Worm (Caenorhabditis elegans) whole organism, L1 larva: ENCODE data around the gene C25G4.8.
"Not testable (repeated sequence)": the region's sequence is repeated elsewhere in the genome, so short reads cannot be mapped to it uniquely, and the experiment has no call there.

Experiments
- C16A3.4 ChIP-seq: fragments of 150-350 bp; optimal IDR thresholded peaks from 2 replicates; lab custom pipeline; 2014; ENCODE audit warnings: missing biosample characterization, missing genetic modification characterization
- C34B4.2 ChIP-seq: sonication (generic microtip); optimal IDR thresholded peaks from 2 replicates; lab custom pipeline; 2017; ENCODE audit warnings: mild to moderate bottlenecking, missing genetic modification characterization, missing compliant biosample characterization
- blmp-1 ChIP-seq: fragments of 150-350 bp; optimal IDR thresholded peaks from 2 replicates; lab custom pipeline; 2014; ENCODE audit warnings: missing biosample characterization, missing genetic modification characterization
- ceh-8 ChIP-seq: fragments of 200-800 bp; sonication (Bioruptor generic); optimal IDR thresholded peaks from 2 replicates; lab custom pipeline; 2018; ENCODE audit warnings: mild to moderate bottlenecking, missing genetic modification characterization, moderate library complexity, missing compliant biosample characterization
- ceh-82 ChIP-seq, 3 experiments: fragments of 150-350 bp in 1 of 3; sonication (generic microtip) in 2 of 3; optimal IDR thresholded peaks; 2 replicates each; lab custom pipeline; 2014 to 2017; ENCODE audit warnings: missing biosample characterization in 3 of 3, missing genetic modification characterization in 3 of 3
- efl-3 ChIP-seq: fragments of 200-800 bp; sonication (Bioruptor generic); optimal IDR thresholded peaks from 2 replicates; lab custom pipeline; 2018; ENCODE audit warnings: mild to moderate bottlenecking, missing genetic modification characterization, missing compliant biosample characterization
- elt-3 ChIP-seq, 6 experiments: fragments of 150-350 bp in 1 of 6; sonication (generic microtip); optimal IDR thresholded peaks; 2 replicates each; lab custom pipeline; 2017 to 2018; ENCODE audit warnings: missing biosample characterization in 6 of 6, missing genetic modification characterization in 6 of 6, inconsistent platforms in 1 of 6
- ets-5 ChIP-seq: fragments of 200-800 bp; sonication (Bioruptor generic); IDR thresholded peaks from 2 replicates; pipeline ENCODE4 v1.3.6; 2022; ENCODE audit warnings: missing genetic modification characterization, missing compliant biosample characterization
- fkh-10 ChIP-seq: sonication (generic microtip); optimal IDR thresholded peaks from 2 replicates; lab custom pipeline; 2017; ENCODE audit warnings: missing biosample characterization, missing genetic modification reagents, missing genetic modification characterization
- fos-1 ChIP-seq: fragments of 150-350 bp; optimal IDR thresholded peaks from 2 replicates; lab custom pipeline; 2014; ENCODE audit warnings: missing biosample characterization, missing genetic modification characterization
- grh-1 ChIP-seq: fragments of 200-800 bp; sonication (Bioruptor generic); IDR thresholded peaks from 2 replicates; pipeline ENCODE4 v1.3.6; 2022; ENCODE audit warnings: missing genetic modification reagents, missing genetic modification characterization, missing compliant biosample characterization
- hlh-17 ChIP-seq: fragments of 200-800 bp; sonication (Bioruptor generic); optimal IDR thresholded peaks from 2 replicates; lab custom pipeline; 2018; ENCODE audit warnings: missing genetic modification characterization, mild to moderate bottlenecking, missing compliant biosample characterization, moderate library complexity, borderline replicate concordance
- jun-1 ChIP-seq: fragments of 150-350 bp; optimal IDR thresholded peaks from 2 replicates; lab custom pipeline; 2014; ENCODE audit warnings: missing biosample characterization, missing genetic modification reagents, missing genetic modification characterization
- lin-13 ChIP-seq: fragments of 150-350 bp; optimal IDR thresholded peaks from 2 replicates; lab custom pipeline; 2014; ENCODE audit warnings: missing biosample characterization, missing genetic modification reagents, missing genetic modification characterization
- lin-15B ChIP-seq: fragments of 150-350 bp; sonication (generic microtip); optimal IDR thresholded peaks from 3 replicates; lab custom pipeline; 2014; ENCODE audit warnings: missing biosample characterization, missing genetic modification characterization
- lir-3 ChIP-seq: sonication (generic microtip); optimal IDR thresholded peaks from 2 replicates; lab custom pipeline; 2016; ENCODE audit warnings: mild to moderate bottlenecking, missing genetic modification characterization, moderate library complexity, missing compliant biosample characterization; ENCODE audit not compliant: poor library complexity
- lsy-2 ChIP-seq, 2 experiments: fragments of 150-350 bp; optimal IDR thresholded peaks; 2 replicates each; lab custom pipeline; 2014; ENCODE audit warnings: missing biosample characterization in 2 of 2, missing genetic modification characterization in 2 of 2
- mef-2 ChIP-seq: fragments of 150-350 bp; optimal IDR thresholded peaks from 2 replicates; lab custom pipeline; 2014; ENCODE audit warnings: missing biosample characterization, missing genetic modification characterization
- nhr-20 ChIP-seq: sonication (generic microtip); optimal IDR thresholded peaks from 2 replicates; lab custom pipeline; 2016; ENCODE audit warnings: mild to moderate bottlenecking, missing genetic modification characterization, missing compliant biosample characterization
- nhr-28 ChIP-seq: fragments of 150-350 bp; optimal IDR thresholded peaks from 2 replicates; lab custom pipeline; 2014; ENCODE audit warnings: missing biosample characterization, missing genetic modification characterization
- nhr-47 ChIP-seq: sonication (generic microtip); optimal IDR thresholded peaks from 2 replicates; lab custom pipeline; 2016; ENCODE audit warnings: mild to moderate bottlenecking, missing genetic modification characterization, moderate library complexity, missing compliant biosample characterization
- nhr-71 ChIP-seq: sonication (generic microtip); optimal IDR thresholded peaks from 2 replicates; lab custom pipeline; 2016; ENCODE audit warnings: mild to moderate bottlenecking, missing genetic modification characterization, moderate library complexity, missing compliant biosample characterization
- nhr-77 ChIP-seq: fragments of 150-350 bp; optimal IDR thresholded peaks from 2 replicates; lab custom pipeline; 2014; ENCODE audit warnings: missing biosample characterization, missing genetic modification characterization
- nhr-85 ChIP-seq: sonication (generic microtip); peaks from one replicate; lab custom pipeline; 2016; ENCODE audit warnings: missing genetic modification characterization, inconsistent platforms, missing compliant biosample characterization
- rnt-1 ChIP-seq: sonication (generic microtip); optimal IDR thresholded peaks from 2 replicates; lab custom pipeline; 2016; ENCODE audit warnings: mild to moderate bottlenecking, missing genetic modification characterization, moderate library complexity, missing compliant biosample characterization
- snpc-4 ChIP-seq: fragments of 150-350 bp; optimal IDR thresholded peaks from 2 replicates; lab custom pipeline; 2014; ENCODE audit warnings: missing biosample characterization, missing genetic modification characterization
- sox-4 ChIP-seq: sonication (generic microtip); optimal IDR thresholded peaks from 2 replicates; lab custom pipeline; 2016; ENCODE audit warnings: missing genetic modification characterization, missing compliant biosample characterization
- sup-37 ChIP-seq: fragments of 200-800 bp; sonication (Bioruptor generic); optimal IDR thresholded peaks from 2 replicates; lab custom pipeline; 2018; ENCODE audit warnings: mild to moderate bottlenecking, missing genetic modification characterization, missing compliant biosample characterization
- swsn-7 ChIP-seq: sonication (generic microtip); optimal IDR thresholded peaks from 2 replicates; lab custom pipeline; 2016; ENCODE audit warnings: missing genetic modification characterization, missing compliant biosample characterization
- unc-30 ChIP-seq: sonication (generic microtip); optimal IDR thresholded peaks from 2 replicates; lab custom pipeline; 2017; ENCODE audit warnings: missing biosample characterization, missing genetic modification characterization
- unc-62 ChIP-seq: fragments of 150-350 bp; optimal IDR thresholded peaks from 2 replicates; lab custom pipeline; 2014; ENCODE audit warnings: missing biosample characterization, missing genetic modification reagents, missing genetic modification characterization
- vab-15 ChIP-seq: sonication (generic microtip); optimal IDR thresholded peaks from 2 replicates; lab custom pipeline; 2017; ENCODE audit warnings: missing genotype, mild to moderate bottlenecking, missing genetic modification characterization, missing compliant biosample characterization
- xbp-1 ChIP-seq: sonication (generic microtip); optimal IDR thresholded peaks from 2 replicates; lab custom pipeline; 2016; ENCODE audit warnings: missing genetic modification characterization, missing compliant biosample characterization
- zip-4 ChIP-seq: fragments of 200-800 bp; sonication (Bioruptor generic); optimal IDR thresholded peaks from 2 replicates; lab custom pipeline; 2018; ENCODE audit warnings: mild to moderate bottlenecking, missing genetic modification characterization, moderate library complexity, missing compliant biosample characterization

Gene C25G4.8

DNA sequence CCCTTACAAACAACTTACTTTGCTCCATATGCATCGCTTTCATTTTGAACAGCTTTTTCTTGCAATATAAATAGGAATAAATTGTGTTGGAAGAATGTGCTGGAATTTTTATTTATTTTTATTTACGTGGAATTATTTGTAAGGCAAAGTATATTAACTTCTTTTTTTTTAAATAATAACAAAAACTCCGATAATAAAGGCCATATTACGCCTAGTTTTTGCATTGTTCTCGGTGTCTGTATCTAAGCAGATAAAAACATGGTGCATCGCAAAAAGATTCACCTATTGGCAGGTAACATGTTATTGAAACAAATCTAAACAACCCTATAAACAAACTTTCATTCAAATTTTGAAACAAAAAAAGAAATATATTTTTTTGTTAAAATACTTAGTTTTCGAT lies at the start of gene C25G4.8:
Gene C25G4.8, minus strand, starts transcription at position 101 of the 400 bp plus-strand sequence.
- no peak for TF ChIP-seq lsy-2 (tag; optimal IDR thresholded peaks at IDR 0.05; lab: Kevin White, UChicago)
- no peak for TF ChIP-seq unc-30 (tag; lab: Kevin White, UChicago)
- TF ChIP-seq fkh-10 (GFP tag; lab: Kevin White, UChicago): no peak
- TF ChIP-seq efl-3 (GFP tag; lab: Kevin White, UChicago): no peak
- TF ChIP-seq elt-3 (tag; optimal IDR thresholded peaks at IDR 0.05; lab: Kevin White, UChicago): no peak
- TF ChIP-seq sup-37 (GFP tag; lab: Kevin White, UChicago): no peak
- no peak for TF ChIP-seq swsn-7 (tag; lab: Kevin White, UChicago)
- TF ChIP-seq ceh-8: no peak
- no peak for TF ChIP-seq zip-4 (GFP tag; lab: Kevin White, UChicago)
- no peak for TF ChIP-seq nhr-71
- no peak for TF ChIP-seq nhr-85 (tag; lab: Kevin White, UChicago)

- not testable (repeated sequence) for TF ChIP-seq nhr-20 (tag; lab: Kevin White, UChicago); fos-1 (tag; lab: Kevin White, UChicago); efl-3 (GFP tag; lab: Kevin White, UChicago)
Observed at ce11 chrIV:12505397-12505796, 42.1 kb upstream of the C25G4.8 start, which contains the start of gene sru-17. sru-17 (plus strand) TSS chrIV:12505697.

ce11 chrIV:12501956-12502355 lies 38.7 kb upstream of the C25G4.8 start, which contains the start of gene sru-18:
sru-18 (plus strand) TSS chrIV:12502256.
- TF ChIP-seq sox-4 (tag; lab: Kevin White, UChicago) (no peak), xbp-1 (tag; lab: Kevin White, UChicago) (no peak), unc-30 (tag; lab: Kevin White, UChicago) (no peak), ceh-82 (tag; optimal IDR thresholded peaks at IDR 0.05; lab: Kevin White, UChicago) (no peak), efl-3 (GFP tag; lab: Kevin White, UChicago) (no peak), C16A3.4 (tag; lab: Kevin White, UChicago) (no peak), lir-3 (no peak), C34B4.2 (no peak)

- TF ChIP-seq grh-1 (GFP tag; lab: Robert Waterston, UW): no peak
- no peak for TF ChIP-seq nhr-47
Observed at ce11 chrIV:12498238-12498637, 35.0 kb upstream of the C25G4.8 start, which contains the start of gene sru-19. sru-19 (plus strand) TSS chrIV:12498538.

DNA sequence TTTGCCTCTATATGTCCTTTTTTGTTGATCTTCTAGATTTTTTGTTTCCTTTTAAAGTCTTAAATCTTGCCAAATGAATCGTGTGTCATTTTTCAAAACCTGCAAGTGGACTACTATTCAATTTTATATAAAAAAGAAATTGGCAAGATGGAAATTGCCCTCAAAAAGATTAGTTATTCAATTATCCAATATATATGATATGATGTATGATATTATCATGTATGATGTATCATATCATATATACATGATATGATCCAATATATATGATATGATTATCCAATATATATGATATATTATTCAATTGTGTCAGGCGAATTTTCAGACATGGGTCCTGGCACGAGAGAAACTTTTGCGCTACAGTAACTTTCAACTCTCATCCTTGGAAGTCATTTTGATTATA lies 31.9 kb upstream of the C25G4.8 start, which contains the start of gene sru-20:
Gene sru-20, plus strand, starts transcription at position 301 of the 400 bp plus-strand sequence.
- no peak for TF ChIP-seq elt-3 (tag; optimal IDR thresholded peaks at IDR 0.05; lab: Kevin White, UChicago)
- TF ChIP-seq hlh-17 (GFP tag; lab: Kevin White, UChicago): no peak
- TF ChIP-seq rnt-1 (tag; lab: Kevin White, UChicago): no peak
- TF ChIP-seq jun-1 (tag; lab: Kevin White, UChicago): no peak
- TF ChIP-seq nhr-28 (tag; lab: Kevin White, UChicago): no peak
- TF ChIP-seq mef-2 (tag; lab: Kevin White, UChicago): no peak
- no peak for TF ChIP-seq unc-62 (GFP tag; lab: Kevin White, UChicago)
- TF ChIP-seq nhr-77: no peak
- no peak for TF ChIP-seq snpc-4
- no peak for TF ChIP-seq vab-15
- no peak for TF ChIP-seq nhr-20 (tag; lab: Kevin White, UChicago)

DNA sequence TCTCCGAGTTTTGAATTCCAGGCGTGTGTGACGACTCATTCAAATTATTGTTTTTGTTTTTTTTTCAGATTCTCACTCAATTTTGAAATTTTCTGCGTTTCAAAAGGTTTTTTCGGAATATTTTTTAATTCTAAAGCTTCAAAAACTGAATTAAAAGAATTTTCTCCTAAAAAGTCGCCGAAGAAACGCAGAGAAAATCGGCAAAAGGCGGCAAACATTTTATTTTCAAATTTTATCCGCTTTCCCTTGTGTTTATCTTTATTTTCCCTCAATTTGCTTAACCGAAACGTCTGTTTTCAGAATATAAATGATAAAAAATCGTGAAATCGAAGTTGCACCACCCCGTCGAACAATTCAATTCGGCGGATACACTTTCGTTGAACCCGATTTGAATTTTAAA lies 27.2 kb upstream of the C25G4.8 start, which contains the start of gene him-6:
Gene him-6, plus strand, starts transcription at position 301 of the 400 bp plus-strand sequence.
- TF ChIP-seq grh-1 (GFP tag; lab: Robert Waterston, UW): no peak
- TF ChIP-seq lin-15B: no peak
- TF ChIP-seq ets-5 (GFP tag; lab: Robert Waterston, UW): no peak
- no peak for TF ChIP-seq blmp-1 (tag; lab: Kevin White, UChicago)
- no peak for TF ChIP-seq unc-30 (tag; lab: Kevin White, UChicago)
- no peak for TF ChIP-seq lin-13 (GFP tag; lab: Kevin White, UChicago)
